Worm (Caenorhabditis elegans) whole organism, L1 larva: ENCODE data around the gene sra-30.

Source experiments
- aly-2 ChIP-seq: fragments of 150-350 bp; optimal IDR thresholded peaks from 2 replicates; lab custom pipeline; 2014; ENCODE audit warnings: missing biosample characterization, missing genetic modification characterization
- ceh-82 ChIP-seq, 3 experiments: fragments of 150-350 bp in 1 of 3; sonication (generic microtip) in 2 of 3; optimal IDR thresholded peaks; 2 replicates each; lab custom pipeline; 2014 to 2017; ENCODE audit warnings: missing biosample characterization in 3 of 3, missing genetic modification characterization in 3 of 3
- nhr-19 ChIP-seq: fragments of 200-800 bp; sonication (Bioruptor generic); conservative IDR thresholded peaks from 2 replicates; pipeline ENCODE4 v1.3.6; 2022; ENCODE audit warnings: missing genetic modification characterization, missing compliant biosample characterization
- tbx-2 ChIP-seq: sonication (generic microtip); optimal IDR thresholded peaks from 2 replicates; lab custom pipeline; 2016; ENCODE audit warnings: missing genetic modification characterization, missing compliant biosample characterization
- ztf-11 ChIP-seq, 2 experiments: sonication (generic microtip); optimal IDR thresholded peaks; 2 replicates each; lab custom pipeline; 2016 to 2017; ENCODE audit warnings: missing genetic modification characterization in 2 of 2, missing biosample characterization in 1 of 2, missing compliant biosample characterization in 1 of 2

ce11 chrIV:15179615-15180014 is 23.2 kb downstream of the sra-30 start, which contains the start of gene srd-23:
- no peak for TF ChIP-seq nhr-19
- TF ChIP-seq tbx-2: no peak
- TF ChIP-seq ceh-82 (tag; optimal IDR thresholded peaks at IDR 0.05; lab: Kevin White, UChicago): no peak
- TF ChIP-seq aly-2 (tag; lab: Kevin White, UChicago): no peak
- no peak for TF ChIP-seq ztf-11 (tag; optimal IDR thresholded peaks at IDR 0.05; lab: Kevin White, UChicago)
